Worm (Caenorhabditis elegans) whole organism, early embryonic: ENCODE measurements around the gene Y37H2A.18.

Experiments
- B0310.2 ChIP-seq: sonication (generic microtip); optimal IDR thresholded peaks from 2 replicates; lab custom pipeline; 2016; ENCODE audit warnings: mild to moderate bottlenecking, missing genetic modification characterization, missing compliant biosample characterization
- F13C5.2 ChIP-seq: sonication (generic microtip); optimal IDR thresholded peaks from 2 replicates; lab custom pipeline; 2017; ENCODE audit warnings: mild to moderate bottlenecking, missing genetic modification characterization, inconsistent platforms, missing compliant biosample characterization
- aly-1 ChIP-seq: sonication (generic microtip); optimal IDR thresholded peaks from 2 replicates; lab custom pipeline; 2016; ENCODE audit warnings: missing genetic modification characterization, missing compliant biosample characterization
- ama-1 ChIP-seq: fragments of 150-350 bp; optimal IDR thresholded peaks from 2 replicates; lab custom pipeline; 2014
- ceh-13 ChIP-seq: fragments of 200-800 bp; sonication (Bioruptor generic); optimal IDR thresholded peaks from 2 replicates; lab custom pipeline; 2018; ENCODE audit warnings: mild to moderate bottlenecking, missing genetic modification characterization, missing compliant biosample characterization
- ceh-36 ChIP-seq: sonication (generic microtip); optimal IDR thresholded peaks from 2 replicates; lab custom pipeline; 2016; ENCODE audit warnings: missing genetic modification characterization, inconsistent platforms, missing compliant biosample characterization
- ets-7 ChIP-seq: sonication (generic microtip); optimal IDR thresholded peaks from 2 replicates; lab custom pipeline; 2016; ENCODE audit warnings: missing genotype, missing genetic modification characterization, missing compliant biosample characterization
- flt-1 ChIP-seq: fragments of 200-800 bp; sonication (Bioruptor generic); IDR thresholded peaks from 2 replicates; pipeline ENCODE4 v1.3.6; 2022; ENCODE audit warnings: missing genetic modification characterization, missing compliant biosample characterization
- hmbx-1 ChIP-seq: sonication (generic microtip); optimal IDR thresholded peaks from 2 replicates; lab custom pipeline; 2016; ENCODE audit warnings: mild to moderate bottlenecking, missing genetic modification characterization, missing compliant biosample characterization
- hmg-4 ChIP-seq: fragments of 200-800 bp; sonication (Bioruptor generic); optimal IDR thresholded peaks from 2 replicates; lab custom pipeline; 2018; ENCODE audit warnings: mild to moderate bottlenecking, missing genetic modification characterization, missing compliant biosample characterization
- hnd-1 ChIP-seq: sonication (generic microtip); optimal IDR thresholded peaks from 2 replicates; lab custom pipeline; 2016; ENCODE audit warnings: missing genetic modification characterization, missing compliant biosample characterization
- pes-1 ChIP-seq: fragments of 200-800 bp; sonication (Bioruptor generic); IDR thresholded peaks from 2 replicates; pipeline ENCODE4 v1.3.6; 2022; ENCODE audit warnings: missing genetic modification reagents, missing genetic modification characterization, missing compliant biosample characterization
- scrt-1 ChIP-seq: fragments of 200-800 bp; sonication (Bioruptor generic); IDR thresholded peaks from 2 replicates; pipeline ENCODE4 v1.3.6; 2022; ENCODE audit warnings: missing genetic modification characterization, missing compliant biosample characterization
- sea-1 ChIP-seq: fragments of 200-800 bp; sonication (Bioruptor generic); conservative IDR thresholded peaks from 2 replicates; pipeline ENCODE4 v1.3.6; 2022; ENCODE audit warnings: missing genetic modification characterization, missing compliant biosample characterization
- tbx-11 ChIP-seq: fragments of 200-800 bp; sonication (Bioruptor generic); IDR thresholded peaks from 2 replicates; pipeline ENCODE4 v1.3.6; 2022; ENCODE audit warnings: missing genetic modification characterization, missing compliant biosample characterization
- tbx-37 ChIP-seq: fragments of 200-800 bp; sonication (Bioruptor generic); conservative IDR thresholded peaks from 2 replicates; pipeline ENCODE4 v1.3.6; 2022; ENCODE audit warnings: missing genetic modification reagents, missing genetic modification characterization, missing compliant biosample characterization
- tra-4 ChIP-seq: sonication (generic microtip); optimal IDR thresholded peaks from 2 replicates; lab custom pipeline; 2017; ENCODE audit warnings: missing genetic modification characterization, missing compliant biosample characterization

The Y37H2A.18 gene

DNA sequence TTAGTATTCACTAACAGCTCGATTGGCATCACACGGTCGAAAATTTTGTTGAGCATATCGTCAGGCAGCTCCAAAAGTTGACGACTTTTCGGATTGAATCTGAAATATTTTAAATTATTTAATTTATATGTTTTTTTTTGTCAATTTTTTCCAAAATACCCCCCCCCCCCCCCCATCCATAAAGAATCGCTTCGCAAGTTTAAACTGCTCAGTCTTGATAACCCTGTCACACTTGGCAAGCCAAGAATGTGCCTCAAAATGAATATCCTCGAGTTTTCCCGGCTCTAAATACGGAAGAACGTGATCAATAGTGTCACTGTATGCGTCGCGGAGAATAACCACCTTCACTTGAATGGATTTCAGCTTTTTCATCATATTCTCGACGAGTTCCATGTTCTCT lies at the start of gene Y37H2A.18:
Y37H2A.18 (minus strand) TSS at position 101 of the 400 bp plus-strand sequence.
- TF ChIP-seq ama-1 (lab: Kevin White, UChicago) (no peak), tra-4 (no peak), flt-1 (GFP tag; lab: Robert Waterston, UW) (no peak), sea-1 (GFP tag; lab: Robert Waterston, UW) (no peak), B0310.2 (tag; lab: Kevin White, UChicago) (no peak), tbx-11 (GFP tag; lab: Robert Waterston, UW) (no peak), ceh-36 (tag; lab: Kevin White, UChicago) (no peak), pes-1 (GFP tag; lab: Robert Waterston, UW) (no peak)

- no peak for TF ChIP-seq pes-1 (GFP tag; lab: Robert Waterston, UW)
- TF ChIP-seq sea-1 (GFP tag; lab: Robert Waterston, UW), result no peak
- TF ChIP-seq tbx-37 (GFP tag; lab: Robert Waterston, UW), result no peak
Observed at ce11 chrV:18179663-18180062, 46.6 kb upstream of the Y37H2A.18 start, which contains the start of gene C31G12.1. C31G12.1 (plus strand) TSS chrV:18179963.

- no peak for TF ChIP-seq sea-1 (GFP tag; lab: Robert Waterston, UW)
- TF ChIP-seq tbx-37 (GFP tag; lab: Robert Waterston, UW), result no peak
- no peak for TF ChIP-seq flt-1 (GFP tag; lab: Robert Waterston, UW)
- no peak for TF ChIP-seq aly-1 (tag; lab: Kevin White, UChicago)
- no peak for TF ChIP-seq ceh-13 (GFP tag; lab: Kevin White, UChicago)
- TF ChIP-seq ama-1 (lab: Kevin White, UChicago), result no peak
- no peak for TF ChIP-seq pes-1 (GFP tag; lab: Robert Waterston, UW)
- no peak for TF ChIP-seq F13C5.2 (tag; lab: Kevin White, UChicago)
- TF ChIP-seq ceh-36 (tag; lab: Kevin White, UChicago), result no peak
- no peak for TF ChIP-seq B0310.2 (tag; lab: Kevin White, UChicago)
- TF ChIP-seq scrt-1 (GFP tag; lab: Robert Waterston, UW), result no peak
- TF ChIP-seq tra-4, result no peak
- TF ChIP-seq tbx-11 (GFP tag; lab: Robert Waterston, UW), result no peak
- TF ChIP-seq hmg-4 (GFP tag; lab: Kevin White, UChicago), result no peak
- no peak for TF ChIP-seq hnd-1
- TF ChIP-seq hmbx-1, result no peak
- no peak for TF ChIP-seq ets-7 (tag; lab: Kevin White, UChicago)
Observed at ce11 chrV:18178659-18179058, 45.6 kb upstream of the Y37H2A.18 start, which contains the start of gene C31G12.4. C31G12.4 (minus strand) TSS chrV:18178759.

ce11 chrV:18171568-18171967 lies 38.5 kb upstream of the Y37H2A.18 start, which contains the start of gene C14A6.8:
C14A6.8 (minus strand) TSS chrV:18171668.
- TF ChIP-seq B0310.2 (tag; lab: Kevin White, UChicago), result no peak
- TF ChIP-seq ceh-13 (GFP tag; lab: Kevin White, UChicago), result no peak
- TF ChIP-seq tra-4, result no peak
- TF ChIP-seq tbx-11 (GFP tag; lab: Robert Waterston, UW), result no peak
- TF ChIP-seq hmbx-1, result no peak
- no peak for TF ChIP-seq hnd-1
- TF ChIP-seq ceh-36 (tag; lab: Kevin White, UChicago), result no peak
- TF ChIP-seq pes-1 (GFP tag; lab: Robert Waterston, UW), result no peak
- no peak for TF ChIP-seq hmg-4 (GFP tag; lab: Kevin White, UChicago)

DNA sequence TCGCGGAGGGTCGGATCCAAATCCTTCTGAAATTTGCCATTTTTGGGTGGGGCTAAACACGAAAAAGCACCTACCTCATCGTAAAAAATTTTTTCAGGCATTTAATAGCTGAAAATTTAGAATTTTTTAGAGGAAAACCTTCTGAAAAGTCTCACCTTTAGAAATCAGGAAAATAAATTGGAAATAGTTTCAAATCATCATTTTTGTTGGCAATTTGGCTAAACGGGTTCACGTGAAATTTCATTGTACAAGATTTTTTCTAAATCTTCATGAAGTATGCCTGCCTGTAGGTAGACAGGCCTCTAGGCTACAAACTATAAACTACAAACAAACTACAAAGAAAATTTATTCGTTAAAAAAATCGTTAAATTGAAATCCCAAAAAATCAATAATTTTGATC lies 35.2 kb upstream of the Y37H2A.18 start, which contains the start of gene C14A6.7:
C14A6.7 (minus strand) TSS at position 101 of the 400 bp plus-strand sequence.
- TF ChIP-seq ama-1 (lab: Kevin White, UChicago) (no peak), tbx-37 (GFP tag; lab: Robert Waterston, UW) (no peak), hnd-1 (no peak), scrt-1 (GFP tag; lab: Robert Waterston, UW) (no peak), F13C5.2 (tag; lab: Kevin White, UChicago) (no peak), sea-1 (GFP tag; lab: Robert Waterston, UW) (no peak), tbx-11 (GFP tag; lab: Robert Waterston, UW) (no peak), flt-1 (GFP tag; lab: Robert Waterston, UW) (no peak), B0310.2 (tag; lab: Kevin White, UChicago) (no peak), tra-4 (no peak), ceh-36 (tag; lab: Kevin White, UChicago) (no peak), pes-1 (GFP tag; lab: Robert Waterston, UW) (no peak), ets-7 (tag; lab: Kevin White, UChicago) (no peak)

DNA sequence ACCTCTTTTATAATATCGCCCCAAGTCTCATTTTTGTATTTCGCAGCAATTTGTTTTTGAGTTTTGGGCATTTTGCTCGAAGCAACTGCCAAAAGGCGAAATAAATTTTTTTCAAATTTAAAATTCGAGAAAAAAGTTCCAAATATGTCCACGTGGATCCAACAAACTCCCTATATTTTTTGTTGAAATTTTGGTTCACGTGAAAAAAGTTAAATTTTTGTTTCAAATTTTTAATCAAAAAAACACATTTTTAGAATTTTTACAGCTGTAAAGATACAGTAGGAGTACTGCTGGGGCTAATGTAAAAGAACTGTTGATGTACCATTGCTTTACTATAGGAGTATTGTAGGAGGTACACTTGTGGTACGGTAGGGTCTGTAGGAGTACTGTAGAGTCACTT lies 34.1 kb upstream of the Y37H2A.18 start, which contains the start of gene C14A6.6:
C14A6.6 (minus strand) TSS at position 101 of the 400 bp plus-strand sequence.
- no peak for TF ChIP-seq aly-1 (tag; lab: Kevin White, UChicago)
- no peak for TF ChIP-seq tra-4
- TF ChIP-seq F13C5.2 (tag; lab: Kevin White, UChicago), result no peak
- no peak for TF ChIP-seq flt-1 (GFP tag; lab: Robert Waterston, UW)
- no peak for TF ChIP-seq tbx-37 (GFP tag; lab: Robert Waterston, UW)
- no peak for TF ChIP-seq ceh-13 (GFP tag; lab: Kevin White, UChicago)
- no peak for TF ChIP-seq sea-1 (GFP tag; lab: Robert Waterston, UW)
- TF ChIP-seq hnd-1, result no peak
- no peak for TF ChIP-seq hmbx-1
- TF ChIP-seq B0310.2 (tag; lab: Kevin White, UChicago), result no peak
- no peak for TF ChIP-seq ceh-36 (tag; lab: Kevin White, UChicago)
- no peak for TF ChIP-seq ama-1 (lab: Kevin White, UChicago)
- no peak for TF ChIP-seq scrt-1 (GFP tag; lab: Robert Waterston, UW)
- no peak for TF ChIP-seq ets-7 (tag; lab: Kevin White, UChicago)
- TF ChIP-seq tbx-11 (GFP tag; lab: Robert Waterston, UW), result no peak
- TF ChIP-seq pes-1 (GFP tag; lab: Robert Waterston, UW), result no peak
- TF ChIP-seq hmg-4 (GFP tag; lab: Kevin White, UChicago), result no peak

ce11 chrV:18164758-18165157 lies 31.7 kb upstream of the Y37H2A.18 start, which contains the start of gene C14A6.5:
C14A6.5 (minus strand) TSS chrV:18164858.
- TF ChIP-seq sea-1 (GFP tag; lab: Robert Waterston, UW) (no peak), ama-1 (lab: Kevin White, UChicago) (no peak), hmg-4 (GFP tag; lab: Kevin White, UChicago) (no peak), ets-7 (tag; lab: Kevin White, UChicago) (no peak)
